Worm (Caenorhabditis elegans) whole organism, L4/young adult: Measurements from ENCODE around the gene lips-15.

ENCODE experiments used
- W03F9.2 ChIP-seq: fragments of 150-350 bp; optimal IDR thresholded peaks from 2 replicates; lab custom pipeline; 2014; ENCODE audit warnings: missing biosample characterization, missing genetic modification characterization
- dao-5 ChIP-seq: sonication (generic microtip); optimal IDR thresholded peaks from 2 replicates; lab custom pipeline; 2016; ENCODE audit warnings: missing genotype, missing genetic modification characterization, moderate library complexity, missing compliant biosample characterization
- him-1 ChIP-seq: sonication (generic microtip); optimal IDR thresholded peaks from 2 replicates; lab custom pipeline; 2016; ENCODE audit warnings: missing genotype, missing genetic modification reagents, missing genetic modification characterization, missing compliant biosample characterization

DNA sequence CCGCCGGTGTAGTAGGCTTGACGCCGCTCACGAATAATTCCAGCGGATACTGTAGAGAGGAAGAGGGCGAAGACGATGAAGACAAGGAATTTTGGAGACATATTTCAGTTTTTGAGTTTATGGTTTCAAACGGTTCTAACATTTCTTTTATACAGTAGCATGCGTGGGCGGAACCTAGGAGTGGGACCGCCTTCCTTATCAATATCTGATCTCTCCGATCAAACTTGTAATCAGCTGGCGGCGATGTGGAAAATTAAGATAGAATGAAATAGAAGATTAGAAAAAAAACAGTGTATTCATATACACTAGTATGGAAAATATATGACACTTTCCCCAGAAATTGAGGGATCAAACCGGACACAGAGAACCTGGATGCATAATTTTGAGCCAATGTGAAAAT lies 15.1 kb downstream of the lips-15 start, which contains the start of gene nspe-2:
- no peak for TF ChIP-seq dao-5 (tag; lab: Kevin White, UChicago)
- no peak for TF ChIP-seq him-1 (tag; lab: Kevin White, UChicago)
- no peak for TF ChIP-seq W03F9.2 (tag; lab: Kevin White, UChicago)
